Worm (Caenorhabditis elegans) whole organism, young adult: ENCODE data around the gene K01D12.5.

Experiments
- C06A6.2 ChIP-seq: fragments of 200-800 bp; sonication (Bioruptor generic); conservative IDR thresholded peaks from 2 replicates; pipeline ENCODE4 v1.3.6; 2022; ENCODE audit warnings: missing genetic modification characterization, missing compliant biosample characterization
- D2030.7 ChIP-seq: fragments of 200-800 bp; sonication (Bioruptor generic); IDR thresholded peaks from 2 replicates; pipeline ENCODE4 v1.3.6; 2022; ENCODE audit warnings: missing genetic modification reagents, missing genetic modification characterization, missing compliant biosample characterization
- F10E7.11 ChIP-seq: sonication (generic microtip); optimal IDR thresholded peaks from 2 replicates; lab custom pipeline; 2017; ENCODE audit warnings: mild to moderate bottlenecking, missing genetic modification characterization, moderate library complexity, missing compliant biosample characterization
- F22D6.2 ChIP-seq: sonication (generic microtip); optimal IDR thresholded peaks from 2 replicates; lab custom pipeline; 2016; ENCODE audit warnings: mild to moderate bottlenecking, missing genetic modification characterization, missing compliant biosample characterization
- F23B12.7 ChIP-seq: sonication (generic microtip); optimal IDR thresholded peaks from 2 replicates; lab custom pipeline; 2017; ENCODE audit warnings: missing genetic modification characterization, mild to moderate bottlenecking, missing compliant biosample characterization, antibody characterized with exemption, moderate library complexity; ENCODE audit not compliant: insufficient read depth
- F37B4.10 ChIP-seq: fragments of 200-800 bp; sonication (Bioruptor generic); IDR thresholded peaks from 2 replicates; pipeline ENCODE4 v1.3.6; 2022; ENCODE audit warnings: missing genetic modification characterization, missing compliant biosample characterization
- F39B2.1 ChIP-seq: fragments of 200-800 bp; sonication (Bioruptor generic); IDR thresholded peaks from 2 replicates; pipeline ENCODE4 v1.3.6; 2022; ENCODE audit warnings: missing genetic modification reagents, missing genetic modification characterization, missing compliant biosample characterization
- F57A8.1 ChIP-seq: fragments of 200-800 bp; sonication (Bioruptor generic); optimal IDR thresholded peaks from 2 replicates; lab custom pipeline; 2018; ENCODE audit warnings: mild to moderate bottlenecking, missing genetic modification characterization, moderate library complexity, missing compliant biosample characterization
- K11D2.4 ChIP-seq: fragments of 200-800 bp; sonication (Bioruptor generic); IDR thresholded peaks from 2 replicates; pipeline ENCODE4 v1.3.6; 2022; ENCODE audit warnings: missing genetic modification reagents, missing genetic modification characterization, missing compliant biosample characterization
- K12H6.12 ChIP-seq: fragments of 200-800 bp; sonication (Bioruptor generic); optimal IDR thresholded peaks from 2 replicates; lab custom pipeline; 2018; ENCODE audit warnings: mild to moderate bottlenecking, missing genetic modification characterization, missing compliant biosample characterization
- T07F8.4 ChIP-seq: sonication (generic microtip); optimal IDR thresholded peaks from 2 replicates; lab custom pipeline; 2016; ENCODE audit warnings: mild to moderate bottlenecking, missing genetic modification characterization, moderate library complexity, missing compliant biosample characterization
- Y53F4B.3 ChIP-seq: fragments of 200-800 bp; sonication (Bioruptor generic); IDR thresholded peaks from 2 replicates; pipeline ENCODE4 v1.3.6; 2022; ENCODE audit warnings: missing genetic modification reagents, missing genetic modification characterization, missing compliant biosample characterization
- Y53G8AR.9 ChIP-seq: fragments of 200-800 bp; sonication (Bioruptor generic); conservative IDR thresholded peaks from 2 replicates; pipeline ENCODE4 v1.3.6; 2022; ENCODE audit warnings: missing genetic modification reagents, missing genetic modification characterization, missing compliant biosample characterization
- Y95B8A.8 ChIP-seq: fragments of 200-800 bp; sonication (Bioruptor generic); IDR thresholded peaks from 2 replicates; pipeline ENCODE4 v1.3.6; 2022; ENCODE audit warnings: missing genetic modification reagents, missing genetic modification characterization, missing compliant biosample characterization
- aptf-2 ChIP-seq: fragments of 200-800 bp; sonication (Bioruptor generic); conservative IDR thresholded peaks from 2 replicates; pipeline ENCODE4 v1.3.6; 2022; ENCODE audit warnings: missing genetic modification reagents, missing genetic modification characterization, missing compliant biosample characterization
- aptf-3 ChIP-seq: fragments of 200-800 bp; sonication (Bioruptor generic); IDR thresholded peaks from 2 replicates; pipeline ENCODE4 v1.3.6; 2022; ENCODE audit warnings: missing genetic modification characterization, missing compliant biosample characterization
- attf-5 ChIP-seq: fragments of 200-800 bp; sonication (Bioruptor generic); optimal IDR thresholded peaks from 2 replicates; lab custom pipeline; 2018; ENCODE audit warnings: mild to moderate bottlenecking, missing genetic modification characterization, missing compliant biosample characterization
- bed-1 ChIP-seq: fragments of 200-800 bp; sonication (Bioruptor generic); IDR thresholded peaks from 2 replicates; pipeline ENCODE4 v1.3.6; 2022; ENCODE audit warnings: missing genetic modification reagents, missing genetic modification characterization, missing compliant biosample characterization
- ceh-79 ChIP-seq: sonication (generic microtip); optimal IDR thresholded peaks from 2 replicates; lab custom pipeline; 2017; ENCODE audit warnings: mild to moderate bottlenecking, missing genetic modification characterization, missing compliant biosample characterization
- dpl-1 ChIP-seq: fragments of 150-350 bp; optimal IDR thresholded peaks from 2 replicates; lab custom pipeline; 2014; ENCODE audit warnings: missing biosample characterization, missing genetic modification reagents, missing genetic modification characterization
- egl-18 ChIP-seq: fragments of 200-800 bp; sonication (Bioruptor generic); IDR thresholded peaks from 2 replicates; pipeline ENCODE4 v1.3.6; 2022; ENCODE audit warnings: missing genetic modification reagents, missing genetic modification characterization, missing compliant biosample characterization
- egl-44 ChIP-seq: fragments of 200-800 bp; sonication (Bioruptor generic); IDR thresholded peaks from 2 replicates; pipeline ENCODE4 v1.3.6; 2022; ENCODE audit warnings: missing genetic modification reagents, missing genetic modification characterization, missing compliant biosample characterization
- egrh-3 ChIP-seq: fragments of 200-800 bp; sonication (Bioruptor generic); IDR thresholded peaks from 2 replicates; pipeline ENCODE4 v1.3.6; 2022; ENCODE audit warnings: missing genetic modification reagents, missing genetic modification characterization, missing compliant biosample characterization
- hlh-26 ChIP-seq: fragments of 200-800 bp; sonication (Bioruptor generic); conservative IDR thresholded peaks from 2 replicates; pipeline ENCODE4 v1.3.6; 2022; ENCODE audit warnings: missing genetic modification reagents, missing genetic modification characterization, missing compliant biosample characterization
- lin-35 ChIP-seq, 3 experiments: fragments of 150-350 bp in 2 of 3; sonication (generic microtip) in 1 of 3; optimal IDR thresholded peaks; 2 replicates each; lab custom pipeline; 2014 to 2018; ENCODE audit warnings: missing biosample characterization in 3 of 3, missing genetic modification characterization in 3 of 3, missing genetic modification reagents in 3 of 3
- lir-1 ChIP-seq: fragments of 200-800 bp; sonication (Bioruptor generic); conservative IDR thresholded peaks from 2 replicates; pipeline ENCODE4 v1.3.6; 2022; ENCODE audit warnings: missing genetic modification reagents, missing genetic modification characterization, missing compliant biosample characterization
- mel-28 ChIP-seq: sonication (generic microtip); optimal IDR thresholded peaks from 2 replicates; lab custom pipeline; 2016; ENCODE audit warnings: borderline replicate concordance, mild to moderate bottlenecking, missing genetic modification characterization, missing compliant biosample characterization
- nfya-1 ChIP-seq: sonication (generic microtip); optimal IDR thresholded peaks from 2 replicates; lab custom pipeline; 2017; ENCODE audit warnings: antibody characterized with exemption, missing compliant biosample characterization, missing genetic modification characterization, borderline replicate concordance; ENCODE audit not compliant: insufficient read depth
- nfya-2 ChIP-seq: fragments of 200-800 bp; sonication (Bioruptor generic); IDR thresholded peaks from 2 replicates; pipeline ENCODE4 v1.3.6; 2022; ENCODE audit warnings: missing genetic modification reagents, missing genetic modification characterization, missing compliant biosample characterization
- nfyb-1 ChIP-seq: fragments of 200-800 bp; sonication (Bioruptor generic); IDR thresholded peaks from 2 replicates; pipeline ENCODE4 v1.3.6; 2022; ENCODE audit warnings: missing genetic modification reagents, missing genetic modification characterization, missing compliant biosample characterization
- nhr-27 ChIP-seq: fragments of 200-800 bp; sonication (Bioruptor generic); optimal IDR thresholded peaks from 2 replicates; lab custom pipeline; 2018; ENCODE audit warnings: mild to moderate bottlenecking, missing genetic modification characterization, moderate library complexity, missing compliant biosample characterization
- somi-1 ChIP-seq: fragments of 200-800 bp; sonication (Bioruptor generic); optimal IDR thresholded peaks from 2 replicates; lab custom pipeline; 2018; ENCODE audit warnings: mild to moderate bottlenecking, missing genetic modification characterization, missing compliant biosample characterization
- tbp1 ChIP-seq: fragments of 200-800 bp; sonication (Bioruptor generic); optimal IDR thresholded peaks from 2 replicates; lab custom pipeline; 2018; ENCODE audit warnings: mild to moderate bottlenecking, missing genetic modification characterization, missing compliant biosample characterization
- tlf-1 ChIP-seq: fragments of 200-800 bp; sonication (Bioruptor generic); optimal IDR thresholded peaks from 2 replicates; lab custom pipeline; 2018; ENCODE audit warnings: mild to moderate bottlenecking, missing genetic modification characterization, missing compliant biosample characterization
- unc-62 ChIP-seq: fragments of 150-350 bp; optimal IDR thresholded peaks from 2 replicates; lab custom pipeline; 2014; ENCODE audit warnings: missing biosample characterization, missing genetic modification reagents, missing genetic modification characterization
- ztf-25 ChIP-seq: fragments of 200-800 bp; sonication (Bioruptor generic); IDR thresholded peaks from 2 replicates; pipeline ENCODE4 v1.3.6; 2022; ENCODE audit warnings: missing genetic modification reagents, missing genetic modification characterization, missing compliant biosample characterization
- ztf-3 ChIP-seq: fragments of 200-800 bp; sonication (Bioruptor generic); optimal IDR thresholded peaks from 2 replicates; lab custom pipeline; 2018; ENCODE audit warnings: mild to moderate bottlenecking, missing genetic modification characterization, missing compliant biosample characterization

Gene K01D12.5

ce11 chrV:12420843-12421242 lies 23.2 kb downstream of the K01D12.5 start, which contains the start of gene C54D10.4:
TSS of gene C54D10.4 (minus strand) at chrV:12420943.
- TF ChIP-seq lir-1 (GFP tag; lab: Robert Waterston, UW) (no peak), D2030.7 (GFP tag; lab: Robert Waterston, UW) (no peak), tlf-1 (GFP tag; lab: Kevin White, UChicago) (no peak), attf-5 (GFP tag; lab: Kevin White, UChicago) (no peak), nhr-27 (tag; lab: Kevin White, UChicago) (no peak), Y53G8AR.9 (no peak), F57A8.1 (no peak), egrh-3 (GFP tag; lab: Robert Waterston, UW) (no peak), egl-18 (GFP tag; lab: Robert Waterston, UW) (no peak), ztf-3 (no peak), F39B2.1 (GFP tag; lab: Robert Waterston, UW) (no peak), nfya-2 (no peak), mel-28 (tag; lab: Kevin White, UChicago) (no peak), ztf-25 (GFP tag; lab: Robert Waterston, UW) (no peak), tbp1 (GFP tag; lab: Kevin White, UChicago) (no peak), dpl-1 (GFP tag; lab: Kevin White, UChicago) (no peak)

ce11 chrV:12421360-12421759 lies 23.7 kb downstream of the K01D12.5 start:
- TF ChIP-seq Y95B8A.8 (GFP tag; lab: Robert Waterston, UW) (no peak), ceh-79 (no peak), lin-35 (GFP tag; optimal IDR thresholded peaks at IDR 0.05; lab: Kevin White, UChicago) (no peak), C06A6.2 (GFP tag; lab: Robert Waterston, UW) (no peak), bed-1 (GFP tag; lab: Robert Waterston, UW) (no peak), Y53F4B.3 (GFP tag; lab: Robert Waterston, UW) (no peak), F37B4.10 (GFP tag; lab: Robert Waterston, UW) (no peak), T07F8.4 (tag; lab: Kevin White, UChicago) (no peak), F22D6.2 (tag; lab: Kevin White, UChicago) (no peak), aptf-2 (GFP tag; lab: Robert Waterston, UW) (no peak), F39B2.1 (GFP tag; lab: Robert Waterston, UW) (no peak), ztf-3 (no peak), hlh-26 (GFP tag; lab: Robert Waterston, UW) (no peak), K12H6.12 (no peak)

- TF ChIP-seq nfyb-1 (GFP tag; lab: Robert Waterston, UW) (no peak), nfya-2 (no peak), F23B12.7 (tag; lab: Kevin White, UChicago) (no peak), nfya-1 (no peak), tbp1 (GFP tag; lab: Kevin White, UChicago) (no peak), egrh-3 (GFP tag; lab: Robert Waterston, UW) (no peak), F10E7.11 (no peak), K11D2.4 (GFP tag; lab: Robert Waterston, UW) (no peak), aptf-3 (no peak), egl-44 (GFP tag; lab: Robert Waterston, UW) (no peak), somi-1 (GFP tag; lab: Kevin White, UChicago) (no peak), Y53G8AR.9 (no peak), F39B2.1 (GFP tag; lab: Robert Waterston, UW) (no peak), unc-62 (no peak), ztf-3 (no peak)
These were observed 30.2 kb downstream of the K01D12.5 start for ce11 chrV:12427826-12428225.
